Fruit fly (Drosophila melanogaster) whole organism: ENCODE data around the gene CG10669.

Source experiments
- pan ChIP-seq: fragments of >200 bp; optimal IDR thresholded peaks from 2 replicates; lab custom pipeline; 2017
- psq ChIP-seq: fragments of >200 bp; optimal IDR thresholded peaks from 2 replicates; lab custom pipeline; 2017
- usp ChIP-seq: fragments of >200 bp; optimal IDR thresholded peaks from 2 replicates; lab custom pipeline; 2017; ENCODE audit warnings: missing biosample characterization, missing genetic modification characterization, mixed read lengths

DNA sequence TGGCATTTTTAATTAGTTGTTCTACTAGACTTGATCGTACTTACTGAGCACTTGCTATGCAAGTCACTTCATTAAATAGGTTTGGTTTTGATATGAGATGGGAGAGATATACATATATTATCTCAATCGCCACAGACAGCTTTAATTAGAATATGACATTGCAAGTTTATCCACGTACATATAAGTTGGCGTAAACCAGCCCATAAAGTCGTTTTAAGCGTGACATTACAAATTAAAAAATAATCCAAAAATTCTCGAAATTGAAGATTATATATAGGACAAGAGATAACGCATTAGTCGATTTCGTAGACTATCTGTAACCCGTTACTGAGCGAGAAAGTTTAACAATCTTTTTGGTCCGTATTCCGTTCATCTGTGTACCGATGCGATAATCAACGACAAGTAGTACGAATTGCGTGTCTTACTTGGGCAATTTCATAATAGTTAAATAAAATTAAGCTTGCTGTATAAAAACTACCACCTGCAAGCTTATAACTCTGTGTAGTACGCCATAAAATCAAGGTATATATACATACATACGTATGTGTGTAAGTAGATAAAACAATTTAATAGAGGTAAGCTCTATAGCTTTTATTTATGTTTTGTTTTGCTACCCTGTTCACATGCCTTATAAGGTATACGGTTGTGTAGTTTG is 14.9 kb downstream of the CG10669 start, which contains the start of gene CG10560:
- no peak for TF ChIP-seq psq (lab: Kevin White, UChicago)
- TF ChIP-seq usp (GFP tag; lab: Kevin White, UChicago), result no peak
- no peak for TF ChIP-seq pan (lab: Kevin White, UChicago)
